Fruit fly (Drosophila melanogaster) whole organism, embryonic: Measurements from ENCODE around the gene CG12607.

Source experiments
- Bdp1 ChIP-seq: fragments of 200-800 bp; sonication (Bioruptor generic); optimal IDR thresholded peaks from 3 replicates; lab custom pipeline; 2016; ENCODE audit warnings: missing biosample characterization, missing genetic modification characterization
- CG11247 ChIP-seq: fragments of 200-800 bp; sonication (Bioruptor generic); IDR thresholded peaks from 2 replicates; pipeline ENCODE4 v1.3.6; 2022; ENCODE audit warnings: missing biosample characterization, missing genetic modification characterization
- CG11504 ChIP-seq: fragments of 200-800 bp; sonication (Bioruptor generic); optimal IDR thresholded peaks from 3 replicates; lab custom pipeline; 2019; ENCODE audit warnings: missing biosample characterization, mild to moderate bottlenecking, missing genetic modification characterization, moderate library complexity
- CG12299 ChIP-seq: fragments of 200-800 bp; sonication (Bioruptor generic); optimal IDR thresholded peaks from 2 replicates; lab custom pipeline; 2018; ENCODE audit warnings: missing biosample characterization, mild to moderate bottlenecking, missing genetic modification characterization
- CG14050 ChIP-seq: fragments of 200-800 bp; sonication (Bioruptor generic); IDR thresholded peaks from 3 replicates; pipeline ENCODE4 v1.3.6; 2022; ENCODE audit warnings: missing biosample characterization, missing genetic modification characterization
- CG14667 ChIP-seq: fragments of 200-800 bp; sonication (Bioruptor generic); IDR thresholded peaks from 2 replicates; pipeline ENCODE4 v1.3.6; 2022; ENCODE audit warnings: missing biosample characterization, missing genetic modification characterization
- CG15601 ChIP-seq: fragments of 200-800 bp; sonication (Bioruptor generic); optimal IDR thresholded peaks from 3 replicates; lab custom pipeline; 2019; ENCODE audit warnings: missing biosample characterization, mild to moderate bottlenecking, missing genetic modification characterization, moderate library complexity
- CG16779 ChIP-seq: fragments of 200-800 bp; sonication (Bioruptor generic); IDR thresholded peaks from 2 replicates; pipeline ENCODE4 v1.3.6; 2022; ENCODE audit warnings: missing biosample characterization, missing genetic modification characterization
- CG17328 ChIP-seq: fragments of 200-800 bp; sonication (Bioruptor generic); IDR thresholded peaks from 2 replicates; pipeline ENCODE4 v1.3.6; 2022; ENCODE audit warnings: missing biosample characterization, missing genetic modification characterization
- CG18599 ChIP-seq: fragments of 200-800 bp; sonication (Bioruptor generic); optimal IDR thresholded peaks from 3 replicates; lab custom pipeline; 2017; ENCODE audit warnings: missing biosample characterization, missing genetic modification characterization, mild to moderate bottlenecking, moderate library complexity, missing genetic modification reagents
- CG2129 ChIP-seq: fragments of 200-800 bp; sonication (Bioruptor generic); IDR thresholded peaks from 2 replicates; pipeline ENCODE4 v1.3.6; 2022; ENCODE audit warnings: missing biosample characterization, missing genetic modification characterization; ENCODE audit not compliant: partially characterized antibody
- CG2678 ChIP-seq: fragments of 200-800 bp; sonication (Bioruptor generic); optimal IDR thresholded peaks from 3 replicates; lab custom pipeline; 2019; ENCODE audit warnings: missing biosample characterization, mild to moderate bottlenecking, missing genetic modification characterization, moderate library complexity
- CG32767 ChIP-seq: fragments of 200-800 bp; sonication (Bioruptor generic); IDR thresholded peaks from 2 replicates; pipeline ENCODE4 v1.3.6; 2022; ENCODE audit warnings: missing biosample characterization, missing genetic modification characterization
- CG34422 ChIP-seq: fragments of 200-800 bp; sonication (Bioruptor generic); IDR thresholded peaks from 3 replicates; pipeline ENCODE4 v1.3.6; 2022; ENCODE audit warnings: missing biosample characterization, missing genetic modification characterization
- CG3838 ChIP-seq: fragments of 200-800 bp; sonication (Bioruptor generic); optimal IDR thresholded peaks from 3 replicates; lab custom pipeline; 2016; ENCODE audit warnings: missing biosample characterization, missing genetic modification characterization
- CG3847 ChIP-seq: fragments of 200-800 bp; sonication (Bioruptor generic); IDR thresholded peaks from 2 replicates; pipeline ENCODE4 v1.3.6; 2022; ENCODE audit warnings: missing biosample characterization, missing genetic modification characterization
- CG3995 ChIP-seq: fragments of 200-800 bp; sonication (Bioruptor generic); optimal IDR thresholded peaks from 3 replicates; lab custom pipeline; 2016; ENCODE audit warnings: missing biosample characterization, missing genetic modification characterization
- CG4360 ChIP-seq: fragments of 200-800 bp; sonication (Bioruptor generic); IDR thresholded peaks from 2 replicates; pipeline ENCODE4 v1.3.6; 2022; ENCODE audit warnings: missing biosample characterization, missing genetic modification characterization
- CG7963 ChIP-seq: fragments of 200-800 bp; sonication (Bioruptor generic); IDR thresholded peaks from 3 replicates; pipeline ENCODE4 v1.3.6; 2022; ENCODE audit warnings: missing biosample characterization, missing genetic modification characterization; ENCODE audit not compliant: partially characterized antibody
- CG8924 ChIP-seq: fragments of 200-800 bp; optimal IDR thresholded peaks from 3 replicates; lab custom pipeline; 2019; ENCODE audit warnings: missing biosample characterization, mild to moderate bottlenecking, missing genetic modification characterization, moderate library complexity
- CG9876 ChIP-seq: fragments of 200-800 bp; sonication (Bioruptor generic); optimal IDR thresholded peaks from 2 replicates; lab custom pipeline; 2016; ENCODE audit warnings: missing biosample characterization, missing genetic modification characterization
- Dll ChIP-seq: fragments of 200-800 bp; sonication (Bioruptor generic); IDR thresholded peaks from 4 replicates; pipeline ENCODE4 v1.3.6; 2022; ENCODE audit warnings: missing biosample characterization, missing genetic modification characterization; ENCODE audit not compliant: partially characterized antibody
- E2f1 ChIP-seq: fragments of 200-800 bp; sonication (Bioruptor generic); IDR thresholded peaks from 2 replicates; pipeline ENCODE4 v1.3.6; 2022; ENCODE audit warnings: missing biosample characterization, missing genetic modification characterization
- Fer3 ChIP-seq: fragments of 200-800 bp; sonication (Bioruptor generic); optimal IDR thresholded peaks from 2 replicates; lab custom pipeline; 2018; ENCODE audit warnings: missing biosample characterization, mild to moderate bottlenecking, missing genetic modification characterization, moderate library complexity
- H2.0 ChIP-seq: fragments of 200-800 bp; sonication (Bioruptor generic); IDR thresholded peaks from 2 replicates; pipeline ENCODE4 v1.3.6; 2022; ENCODE audit warnings: missing biosample characterization, missing genetic modification characterization
- HHEX ChIP-seq: fragments of 200-800 bp; sonication (Bioruptor generic); optimal IDR thresholded peaks from 3 replicates; lab custom pipeline; 2017; ENCODE audit warnings: missing biosample characterization, mild to moderate bottlenecking, missing genetic modification characterization, missing genetic modification reagents
- Hey ChIP-seq: fragments of 200-800 bp; sonication (Bioruptor generic); optimal IDR thresholded peaks from 3 replicates; lab custom pipeline; 2018; ENCODE audit warnings: missing biosample characterization, mild to moderate bottlenecking, missing genetic modification characterization
- Jarid2 ChIP-seq: fragments of 200-800 bp; sonication (Bioruptor generic); optimal IDR thresholded peaks from 3 replicates; lab custom pipeline; 2017; ENCODE audit warnings: mild to moderate bottlenecking, missing biosample characterization, missing genetic modification reagents, missing genetic modification characterization
- Mad ChIP-seq: fragments of 200-800 bp; sonication (Bioruptor generic); optimal IDR thresholded peaks from 2 replicates; lab custom pipeline; 2016; ENCODE audit warnings: missing biosample characterization, missing genetic modification characterization
- NK7.1 ChIP-seq: fragments of 200-800 bp; sonication (Bioruptor generic); optimal IDR thresholded peaks from 3 replicates; lab custom pipeline; 2016; ENCODE audit warnings: missing biosample characterization, missing genetic modification characterization
- PHDP ChIP-seq: fragments of 200-800 bp; sonication (Bioruptor generic); optimal IDR thresholded peaks from 3 replicates; lab custom pipeline; 2018; ENCODE audit warnings: missing biosample characterization, mild to moderate bottlenecking, missing genetic modification characterization, moderate library complexity
- Pdp1 ChIP-seq, 2 experiments: fragments of 200-800 bp; sonication (Bioruptor generic); optimal IDR thresholded peaks; 3 replicates each; lab custom pipeline; 2016; ENCODE audit warnings: missing biosample characterization in 2 of 2, missing genetic modification characterization in 2 of 2, mild to moderate bottlenecking in 1 of 2, moderate library complexity in 1 of 2
- Side ChIP-seq: fragments of 200-800 bp; sonication (Bioruptor generic); optimal IDR thresholded peaks from 2 replicates; lab custom pipeline; 2016; ENCODE audit warnings: missing biosample characterization, missing genetic modification characterization
- Sox102F ChIP-seq: fragments of 200-800 bp; sonication (Bioruptor generic); optimal IDR thresholded peaks from 2 replicates; lab custom pipeline; 2018; ENCODE audit warnings: missing biosample characterization, mild to moderate bottlenecking, missing genetic modification characterization, moderate library complexity
- az2 ChIP-seq: fragments of 200-800 bp; sonication (Bioruptor generic); optimal IDR thresholded peaks from 3 replicates; lab custom pipeline; 2016; ENCODE audit warnings: missing biosample characterization, missing genetic modification characterization
- bcd ChIP-seq: fragments of 200-800 bp; sonication (Bioruptor generic); optimal IDR thresholded peaks from 2 replicates; lab custom pipeline; 2017; ENCODE audit warnings: missing biosample characterization, mild to moderate bottlenecking, missing genetic modification characterization
- chinmo ChIP-seq: fragments of 200-800 bp; sonication (Bioruptor generic); IDR thresholded peaks from 4 replicates; pipeline ENCODE4 v1.3.6; 2022; ENCODE audit warnings: missing biosample characterization, missing genetic modification characterization; ENCODE audit not compliant: partially characterized antibody
- da ChIP-seq: fragments of 200-800 bp; sonication (Bioruptor generic); optimal IDR thresholded peaks from 2 replicates; lab custom pipeline; 2016; ENCODE audit warnings: missing biosample characterization, missing genetic modification characterization
- dysf ChIP-seq: fragments of 200-800 bp; sonication (Bioruptor generic); IDR thresholded peaks from 3 replicates; pipeline ENCODE4 v1.3.6; 2022; ENCODE audit warnings: missing biosample characterization, missing genetic modification characterization
- emc ChIP-seq: fragments of 200-800 bp; sonication (Bioruptor generic); optimal IDR thresholded peaks from 2 replicates; lab custom pipeline; 2016; ENCODE audit warnings: missing biosample characterization, missing genetic modification characterization
- esg ChIP-seq: fragments of 200-800 bp; sonication (Bioruptor generic); conservative IDR thresholded peaks from 2 replicates; pipeline ENCODE4 v1.3.6; 2022; ENCODE audit warnings: missing biosample characterization, missing genetic modification characterization
- gfzf ChIP-seq: fragments of 200-800 bp; sonication (Bioruptor generic); optimal IDR thresholded peaks from 2 replicates; lab custom pipeline; 2016; ENCODE audit warnings: missing biosample characterization, mild to moderate bottlenecking, missing genetic modification characterization, moderate library complexity
- knrl ChIP-seq: fragments of 200-800 bp; sonication (Bioruptor generic); IDR thresholded peaks from 3 replicates; pipeline ENCODE4 v1.3.6; 2022; ENCODE audit warnings: missing biosample characterization, missing genetic modification characterization; ENCODE audit not compliant: partially characterized antibody
- odd ChIP-seq: fragments of 200-800 bp; sonication (Bioruptor generic); optimal IDR thresholded peaks from 2 replicates; lab custom pipeline; 2017; ENCODE audit warnings: missing biosample characterization, mild to moderate bottlenecking, missing genetic modification characterization
- prd ChIP-seq, 3 experiments: fragments of >200 bp in 2 of 3; fragments of 200-800 bp in 1 of 3; sonication (Bioruptor generic) in 1 of 3; optimal IDR thresholded peaks in 2 of 3; IDR thresholded peaks in 1 of 3; 2 replicates in 2 of 3; 3 replicates in 1 of 3; pipeline versions ENCODE4 v1.3.6 to Lab custom; 2017 to 2022; ENCODE audit warnings: missing biosample characterization in 1 of 3, missing genetic modification characterization in 1 of 3
- sr ChIP-seq: fragments of 200-800 bp; sonication (Bioruptor generic); IDR thresholded peaks from 3 replicates; pipeline ENCODE4 v1.3.6; 2022; ENCODE audit warnings: missing biosample characterization, missing genetic modification characterization
- tin ChIP-seq: fragments of 200-800 bp; sonication (Bioruptor generic); optimal IDR thresholded peaks from 3 replicates; lab custom pipeline; 2016; ENCODE audit warnings: missing biosample characterization, missing genetic modification characterization
- unpg ChIP-seq: fragments of 200-800 bp; sonication (Bioruptor generic); optimal IDR thresholded peaks from 3 replicates; lab custom pipeline; 2018; ENCODE audit warnings: missing biosample characterization, mild to moderate bottlenecking, missing genetic modification characterization, moderate library complexity
- zen ChIP-seq: fragments of 200-800 bp; sonication (Bioruptor generic); optimal IDR thresholded peaks from 3 replicates; lab custom pipeline; 2018; ENCODE audit warnings: missing biosample characterization, mild to moderate bottlenecking, missing genetic modification characterization, moderate library complexity

The CG12607 gene

dm6 chr3L:4412974-4413373 is 33.4 kb upstream of the CG12607 start (continued):
- no peak for TF ChIP-seq zen
- TF ChIP-seq CG17328 = peak; percentile 69
- no peak for TF ChIP-seq Dll (GFP tag; lab: Robert Waterston, UW)
- TF ChIP-seq CG11504 (tag; lab: Kevin White, UChicago) = peak; percentile 8
- TF ChIP-seq CG16779 (GFP tag; lab: Robert Waterston, UW) = 0 out of 2 replicates have a peak, but pooled peaks have one; percentile 38
- peak; percentile 9 for TF ChIP-seq CG8924 (tag; lab: Kevin White, UChicago)
- peak; percentile 57 for TF ChIP-seq Sox102F (GFP tag; lab: Kevin White, UChicago)
- TF ChIP-seq CG11247 (GFP tag; lab: Robert Waterston, UW) = peak; percentile 64
- peak; percentile 25 for TF ChIP-seq az2
- no peak for TF ChIP-seq CG7963 (GFP tag; lab: Robert Waterston, UW)
- TF ChIP-seq CG12299 = no peak
- TF ChIP-seq CG3995 (GFP tag; lab: Kevin White, UChicago) = peak; percentile 10
- TF ChIP-seq dysf (GFP tag; lab: Robert Waterston, UW) = peak; percentile 79
- peak; percentile 50 for TF ChIP-seq esg (GFP tag; lab: Robert Waterston, UW)
- no peak for TF ChIP-seq Hey (tag; lab: Kevin White, UChicago)
- peak; percentile 3 for TF ChIP-seq tin (GFP tag; lab: Kevin White, UChicago)
- TF ChIP-seq CG18599 (GFP tag; lab: Kevin White, UChicago) = no peak
- TF ChIP-seq PHDP = peak; percentile 5
- peak; percentile 54; the same call in 1 of the 2 replicates for TF ChIP-seq E2f1
- no peak for TF ChIP-seq prd (optimal IDR thresholded peaks at IDR 0.05; lab: Kevin White, UChicago)
- peak; percentile 65 for TF ChIP-seq prd (GFP tag; IDR thresholded peaks at IDR 0.05; lab: Robert Waterston, UW)
- no peak for TF ChIP-seq HHEX
- TF ChIP-seq emc = peak; percentile 17
- TF ChIP-seq NK7.1 (GFP tag; lab: Kevin White, UChicago) = no peak
- TF ChIP-seq Jarid2 (GFP tag; lab: Kevin White, UChicago) = peak; percentile 5
- peak; percentile 78; the same call in 2 of the 3 replicates for TF ChIP-seq CG34422 (GFP tag; lab: Robert Waterston, UW)
- TF ChIP-seq unpg (GFP tag; lab: Kevin White, UChicago) = peak; percentile 49
- TF ChIP-seq CG3847 = peak; percentile 57; the same call in 1 of the 2 replicates
- peak; percentile 34; the same call in 1 of the 2 replicates for TF ChIP-seq CG32767 (GFP tag; lab: Robert Waterston, UW)
- TF ChIP-seq CG15601 (tag; lab: Kevin White, UChicago) = no peak
- no peak for TF ChIP-seq CG9876 (GFP tag; lab: Kevin White, UChicago)
- TF ChIP-seq CG3838 (GFP tag; lab: Kevin White, UChicago) = no peak
- peak; percentile 37 for TF ChIP-seq bcd (GFP tag; lab: Kevin White, UChicago)
- TF ChIP-seq H2.0 = peak; percentile 70
- peak; percentile 72; the same call in 2 of the 3 replicates for TF ChIP-seq CG14050
- TF ChIP-seq chinmo (GFP tag; lab: Robert Waterston, UW) = peak; percentile 86; the same call in 2 of the 4 replicates
- TF ChIP-seq Bdp1 = peak; percentile 3
- peak; percentile 10 for TF ChIP-seq Mad (GFP tag; lab: Kevin White, UChicago)
- 0 out of 3 replicates have a peak, but pooled peaks have one; percentile 18 for TF ChIP-seq sr (GFP tag; lab: Robert Waterston, UW)

dm6 chr3L:4413800-4414446 is 32.5 kb upstream of the CG12607 start:
- TF ChIP-seq odd (GFP tag; lab: Kevin White, UChicago) = no peak
- no peak for TF ChIP-seq Fer3 (tag; lab: Kevin White, UChicago)
- TF ChIP-seq CG14667 (GFP tag; lab: Robert Waterston, UW) = no peak
- TF ChIP-seq CG4360 (GFP tag; lab: Robert Waterston, UW) = no peak
- TF ChIP-seq CG18599 (GFP tag; lab: Kevin White, UChicago) = no peak
- no peak for TF ChIP-seq CG2678 (tag; lab: Kevin White, UChicago)
- no peak for TF ChIP-seq gfzf (GFP tag; lab: Kevin White, UChicago)
- TF ChIP-seq Side (GFP tag; lab: Kevin White, UChicago) = no peak
- no peak for TF ChIP-seq da
- TF ChIP-seq Pdp1 (GFP tag; optimal IDR thresholded peaks at IDR 0.05; lab: Kevin White, UChicago) = no peak
- 0 out of 2 replicates have a peak, but pooled peaks have one; percentile 5 for TF ChIP-seq H2.0
- no peak for TF ChIP-seq CG2129
- TF ChIP-seq knrl (GFP tag; lab: Robert Waterston, UW) = no peak
- peak; percentile 98 for TF ChIP-seq chinmo (GFP tag; lab: Robert Waterston, UW)
